Worm (Caenorhabditis elegans) whole organism, L3 larva: Measurements from ENCODE around the gene suf-1.

ENCODE experiments used
- aly-2 ChIP-seq: fragments of 150-350 bp; optimal IDR thresholded peaks from 2 replicates; lab custom pipeline; 2014; ENCODE audit warnings: missing biosample characterization, missing genetic modification characterization
- ceh-16 ChIP-seq: sonication (generic microtip); optimal IDR thresholded peaks from 2 replicates; lab custom pipeline; 2017; ENCODE audit warnings: missing biosample characterization, missing genetic modification characterization
- ceh-82 ChIP-seq: fragments of 150-350 bp; optimal IDR thresholded peaks from 2 replicates; lab custom pipeline; 2014; ENCODE audit warnings: missing biosample characterization, missing genetic modification characterization
- egl-27 ChIP-seq: sonication (generic microtip); optimal IDR thresholded peaks from 4 replicates; lab custom pipeline; 2017; ENCODE audit warnings: missing biosample characterization, missing genetic modification reagents, missing genetic modification characterization
- mdl-1 ChIP-seq: fragments of 150-350 bp; optimal IDR thresholded peaks from 2 replicates; lab custom pipeline; 2014; ENCODE audit warnings: missing biosample characterization, missing genetic modification characterization
- nhr-237 ChIP-seq: fragments of 150-350 bp; optimal IDR thresholded peaks from 2 replicates; lab custom pipeline; 2014; ENCODE audit warnings: missing biosample characterization, missing genetic modification characterization
- skn-1 ChIP-seq: fragments of 150-350 bp; optimal IDR thresholded peaks from 2 replicates; lab custom pipeline; 2014; ENCODE audit warnings: missing biosample characterization, missing genetic modification characterization
- tbx-2 ChIP-seq: sonication (generic microtip); optimal IDR thresholded peaks from 2 replicates; lab custom pipeline; 2016; ENCODE audit warnings: mild to moderate bottlenecking, missing genetic modification characterization, missing compliant biosample characterization
- unc-62 ChIP-seq: fragments of 150-350 bp; sonication (generic microtip); optimal IDR thresholded peaks from 4 replicates; lab custom pipeline; 2014; ENCODE audit warnings: missing biosample characterization, missing genetic modification reagents, missing genetic modification characterization

DNA sequence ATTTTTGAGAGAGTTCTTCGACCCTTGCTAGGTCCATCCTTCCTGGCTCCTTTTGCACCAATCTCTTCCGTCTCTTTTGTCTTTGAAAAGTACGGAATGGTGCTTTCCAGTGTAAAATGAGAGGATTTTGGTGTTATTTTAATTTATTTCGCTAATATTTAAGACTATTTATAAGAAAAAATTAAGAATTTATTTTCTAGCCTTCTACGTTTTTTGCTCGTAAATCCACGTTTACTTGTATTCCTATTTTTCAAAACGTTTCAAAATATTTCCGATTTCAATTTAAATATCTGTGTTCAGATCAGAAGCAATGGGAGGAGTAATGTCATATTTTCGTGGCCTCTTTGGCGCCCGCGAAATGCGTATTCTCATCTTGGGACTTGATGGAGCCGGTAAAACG, 21.9 kb upstream of the suf-1 start, which contains the start of gene arl-1:
- TF ChIP-seq ceh-82 (no peak), mdl-1 (no peak), unc-62 (GFP tag; lab: Kevin White, UChicago) (no peak), aly-2 (tag; lab: Kevin White, UChicago) (no peak), egl-27 (tag; lab: Kevin White, UChicago) (no peak), skn-1 (tag; lab: Kevin White, UChicago) (no peak), nhr-237 (tag; lab: Kevin White, UChicago) (no peak), ceh-16 (no peak), tbx-2 (tag; lab: Kevin White, UChicago) (no peak)
